Fruit fly (Drosophila melanogaster) whole organism, embryonic: ENCODE measurements around the gene Cp190.

Source experiments
- Antp ChIP-seq: fragments of 200-800 bp; sonication (Bioruptor generic); optimal IDR thresholded peaks from 3 replicates; lab custom pipeline; 2016; ENCODE audit warnings: missing biosample characterization, missing genetic modification characterization
- Awh ChIP-seq: fragments of 200-800 bp; sonication (Bioruptor generic); IDR thresholded peaks from 2 replicates; pipeline ENCODE4, ENCODE4 v1.3.6; 2022; ENCODE audit warnings: missing biosample characterization, missing genetic modification characterization
- CG10147 ChIP-seq: fragments of 200-800 bp; sonication (Bioruptor generic); optimal IDR thresholded peaks from 2 replicates; lab custom pipeline; 2019; ENCODE audit warnings: missing biosample characterization, mild to moderate bottlenecking, missing genetic modification characterization, moderate library complexity
- CG10209 ChIP-seq: fragments of 200-800 bp; sonication (Bioruptor generic); optimal IDR thresholded peaks from 3 replicates; lab custom pipeline; 2017; ENCODE audit warnings: missing biosample characterization, mild to moderate bottlenecking, missing genetic modification characterization, missing genetic modification reagents
- CG12104 ChIP-seq: fragments of 200-800 bp; sonication (Bioruptor generic); optimal IDR thresholded peaks from 3 replicates; lab custom pipeline; 2016; ENCODE audit warnings: missing biosample characterization, missing genetic modification characterization
- CG15601 ChIP-seq: fragments of 200-800 bp; sonication (Bioruptor generic); optimal IDR thresholded peaks from 3 replicates; lab custom pipeline; 2019; ENCODE audit warnings: missing biosample characterization, mild to moderate bottlenecking, missing genetic modification characterization, moderate library complexity
- CG16863 ChIP-seq: fragments of 200-800 bp; sonication (Bioruptor generic); optimal IDR thresholded peaks from 3 replicates; lab custom pipeline; 2016; ENCODE audit warnings: missing biosample characterization, missing genetic modification characterization
- CG17612 ChIP-seq: fragments of 200-800 bp; sonication (Bioruptor generic); IDR thresholded peaks from 2 replicates; pipeline ENCODE4 v1.3.6; 2022; ENCODE audit warnings: missing biosample characterization, missing genetic modification characterization
- CG17802 ChIP-seq: fragments of 200-800 bp; sonication (Bioruptor generic); optimal IDR thresholded peaks from 2 replicates; lab custom pipeline; 2018; ENCODE audit warnings: missing biosample characterization, mild to moderate bottlenecking, missing genetic modification characterization, moderate library complexity
- CG18262 ChIP-seq: fragments of 200-800 bp; optimal IDR thresholded peaks from 3 replicates; lab custom pipeline; 2019; ENCODE audit warnings: missing biosample characterization, mild to moderate bottlenecking, missing genetic modification characterization, moderate library complexity
- CG30403 ChIP-seq: fragments of 200-800 bp; sonication (Bioruptor generic); optimal IDR thresholded peaks from 3 replicates; lab custom pipeline; 2016; ENCODE audit warnings: missing biosample characterization, missing genetic modification characterization
- CG33557 ChIP-seq: fragments of 200-800 bp; sonication (Bioruptor generic); optimal IDR thresholded peaks from 2 replicates; lab custom pipeline; 2019; ENCODE audit warnings: missing biosample characterization, mild to moderate bottlenecking, missing genetic modification characterization, moderate library complexity
- CG3847 ChIP-seq: fragments of 200-800 bp; sonication (Bioruptor generic); IDR thresholded peaks from 2 replicates; pipeline ENCODE4 v1.3.6; 2022; ENCODE audit warnings: missing biosample characterization, missing genetic modification characterization
- CG4854 ChIP-seq: fragments of 200-800 bp; sonication (Bioruptor generic); optimal IDR thresholded peaks from 2 replicates; lab custom pipeline; 2016; ENCODE audit warnings: missing biosample characterization, missing genetic modification characterization, inconsistent platforms
- CG5953 ChIP-seq: fragments of 200-800 bp; sonication (Bioruptor generic); IDR thresholded peaks from 2 replicates; pipeline ENCODE4 v1.3.6; 2022; ENCODE audit warnings: missing biosample characterization, missing genetic modification characterization
- CG8359 ChIP-seq: fragments of 200-800 bp; sonication (Bioruptor generic); optimal IDR thresholded peaks from 2 replicates; lab custom pipeline; 2017; ENCODE audit warnings: missing biosample characterization, mild to moderate bottlenecking, missing genetic modification characterization, borderline replicate concordance
- CG9727 ChIP-seq: fragments of 200-800 bp; sonication (Bioruptor generic); optimal IDR thresholded peaks from 3 replicates; lab custom pipeline; 2017; ENCODE audit warnings: missing biosample characterization, mild to moderate bottlenecking, missing genetic modification characterization
- CG9797 ChIP-seq: fragments of 200-800 bp; sonication (Bioruptor generic); optimal IDR thresholded peaks from 3 replicates; lab custom pipeline; 2018; ENCODE audit warnings: missing biosample characterization, mild to moderate bottlenecking, missing genetic modification characterization
- CG9876 ChIP-seq: fragments of 200-800 bp; sonication (Bioruptor generic); optimal IDR thresholded peaks from 2 replicates; lab custom pipeline; 2016; ENCODE audit warnings: missing biosample characterization, missing genetic modification characterization
- Doc3 ChIP-seq: fragments of 200-800 bp; sonication (Bioruptor generic); IDR thresholded peaks from 3 replicates; pipeline ENCODE4 v1.3.6; 2022; ENCODE audit warnings: missing biosample characterization, missing genetic modification characterization; ENCODE audit not compliant: partially characterized antibody
- H15 ChIP-seq: fragments of 200-800 bp; sonication (Bioruptor generic); IDR thresholded peaks from 3 replicates; pipeline ENCODE4 v1.3.6; 2022; ENCODE audit warnings: missing biosample characterization, missing genetic modification characterization
- HHEX ChIP-seq: fragments of 200-800 bp; sonication (Bioruptor generic); optimal IDR thresholded peaks from 3 replicates; lab custom pipeline; 2017; ENCODE audit warnings: missing biosample characterization, mild to moderate bottlenecking, missing genetic modification characterization, missing genetic modification reagents
- HLH3B ChIP-seq: fragments of 200-800 bp; sonication (Bioruptor generic); IDR thresholded peaks from 2 replicates; pipeline ENCODE4 v1.3.6; 2022; ENCODE audit warnings: missing biosample characterization, missing genetic modification characterization
- Jarid2 ChIP-seq: fragments of 200-800 bp; sonication (Bioruptor generic); optimal IDR thresholded peaks from 3 replicates; lab custom pipeline; 2017; ENCODE audit warnings: mild to moderate bottlenecking, missing biosample characterization, missing genetic modification reagents, missing genetic modification characterization
- Lim3 ChIP-seq: fragments of 200-800 bp; sonication (Bioruptor generic); IDR thresholded peaks from 2 replicates; pipeline ENCODE4 v1.3.6; 2022; ENCODE audit warnings: missing biosample characterization, missing genetic modification characterization
- NK7.1 ChIP-seq: fragments of 200-800 bp; sonication (Bioruptor generic); optimal IDR thresholded peaks from 3 replicates; lab custom pipeline; 2016; ENCODE audit warnings: missing biosample characterization, missing genetic modification characterization
- Neu2 ChIP-seq: fragments of 200-800 bp; sonication (Bioruptor generic); optimal IDR thresholded peaks from 3 replicates; lab custom pipeline; 2016; ENCODE audit warnings: missing biosample characterization, missing genetic modification characterization, borderline replicate concordance
- Pdp1 ChIP-seq, 2 experiments: fragments of 200-800 bp; sonication (Bioruptor generic); optimal IDR thresholded peaks; 3 replicates each; lab custom pipeline; 2016; ENCODE audit warnings: missing biosample characterization in 2 of 2, missing genetic modification characterization in 2 of 2, mild to moderate bottlenecking in 1 of 2, moderate library complexity in 1 of 2
- Ravus ChIP-seq: fragments of 200-800 bp; sonication (Bioruptor generic); IDR thresholded peaks from 2 replicates; pipeline ENCODE4 v1.3.6; 2022; ENCODE audit warnings: missing biosample characterization, missing genetic modification characterization
- Rx ChIP-seq: fragments of 200-800 bp; sonication (Bioruptor generic); IDR thresholded peaks from 2 replicates; pipeline ENCODE4 v1.3.6; 2022; ENCODE audit warnings: missing biosample characterization, missing genetic modification characterization
- Sox102F ChIP-seq: fragments of 200-800 bp; sonication (Bioruptor generic); optimal IDR thresholded peaks from 2 replicates; lab custom pipeline; 2018; ENCODE audit warnings: missing biosample characterization, mild to moderate bottlenecking, missing genetic modification characterization, moderate library complexity
- Sry-δ ChIP-seq: fragments of 200-800 bp; sonication (Bioruptor generic); optimal IDR thresholded peaks from 2 replicates; lab custom pipeline; 2016; ENCODE audit warnings: missing biosample characterization, missing genetic modification characterization
- Usf ChIP-seq: fragments of 200-800 bp; sonication (Bioruptor generic); optimal IDR thresholded peaks from 2 replicates; lab custom pipeline; 2017; ENCODE audit warnings: missing genotype, missing biosample characterization, missing genetic modification characterization
- br ChIP-seq: fragments of >200 bp; optimal IDR thresholded peaks from 2 replicates; lab custom pipeline; 2017
- dmrt11E ChIP-seq: fragments of 200-800 bp; sonication (Bioruptor generic); optimal IDR thresholded peaks from 3 replicates; lab custom pipeline; 2018; ENCODE audit warnings: missing biosample characterization, mild to moderate bottlenecking, missing genetic modification characterization, moderate library complexity
- eve ChIP-seq, 2 experiments: fragments of >200 bp; optimal IDR thresholded peaks; 2 replicates each; lab custom pipeline; 2017; ENCODE audit warnings: missing biosample characterization in 2 of 2, missing genetic modification characterization in 2 of 2
- gfzf ChIP-seq: fragments of 200-800 bp; sonication (Bioruptor generic); optimal IDR thresholded peaks from 2 replicates; lab custom pipeline; 2016; ENCODE audit warnings: missing biosample characterization, mild to moderate bottlenecking, missing genetic modification characterization, moderate library complexity
- gsb-n ChIP-seq: fragments of 200-800 bp; sonication (Bioruptor generic); optimal IDR thresholded peaks from 3 replicates; lab custom pipeline; 2018; ENCODE audit warnings: missing biosample characterization, mild to moderate bottlenecking, missing genetic modification characterization
- hb ChIP-seq: fragments of 200-800 bp; sonication (Bioruptor generic); IDR thresholded peaks from 3 replicates; pipeline ENCODE4 v1.3.6; 2022; ENCODE audit warnings: missing biosample characterization, missing genetic modification characterization; ENCODE audit not compliant: partially characterized antibody
- kay ChIP-seq: fragments of 200-800 bp; sonication (Bioruptor generic); optimal IDR thresholded peaks from 2 replicates; lab custom pipeline; 2016; ENCODE audit warnings: missing biosample characterization, missing genetic modification characterization
- luna ChIP-seq: fragments of 200-800 bp; sonication (Bioruptor generic); optimal IDR thresholded peaks from 2 replicates; lab custom pipeline; 2016; ENCODE audit warnings: missing biosample characterization, missing genetic modification characterization
- mam ChIP-seq: fragments of 200-800 bp; sonication (Bioruptor generic); optimal IDR thresholded peaks from 3 replicates; lab custom pipeline; 2016; ENCODE audit warnings: missing biosample characterization, missing genetic modification characterization
- mld ChIP-seq: fragments of 200-800 bp; sonication (Bioruptor generic); IDR thresholded peaks from 3 replicates; pipeline ENCODE4 v1.3.6; 2022; ENCODE audit warnings: missing biosample characterization, missing genetic modification characterization; ENCODE audit not compliant: partially characterized antibody
- nerfin-1 ChIP-seq: fragments of 200-800 bp; sonication (Bioruptor generic); optimal IDR thresholded peaks from 3 replicates; lab custom pipeline; 2019; ENCODE audit warnings: missing biosample characterization, mild to moderate bottlenecking, missing genetic modification characterization, moderate library complexity
- pita ChIP-seq: fragments of 200-800 bp; sonication (Bioruptor generic); optimal IDR thresholded peaks from 2 replicates; lab custom pipeline; 2017; ENCODE audit warnings: missing biosample characterization, mild to moderate bottlenecking, missing genetic modification characterization
- rib ChIP-seq: fragments of 200-800 bp; sonication (Bioruptor generic); IDR thresholded peaks from 2 replicates; pipeline ENCODE4 v1.3.6; 2022; ENCODE audit warnings: missing biosample characterization, missing genetic modification characterization
- seq ChIP-seq: fragments of 200-800 bp; sonication (Bioruptor generic); IDR thresholded peaks from 2 replicates; pipeline ENCODE4 v1.3.6; 2022; ENCODE audit warnings: missing biosample characterization, missing genetic modification characterization
- slp2 ChIP-seq: fragments of 200-800 bp; sonication (Bioruptor generic); optimal IDR thresholded peaks from 2 replicates; lab custom pipeline; 2016; ENCODE audit warnings: missing biosample characterization, missing genetic modification characterization
- sna ChIP-seq: fragments of 200-800 bp; sonication (Bioruptor generic); IDR thresholded peaks from 2 replicates; pipeline ENCODE4 v1.3.6; 2022; ENCODE audit warnings: missing biosample characterization, missing genetic modification characterization; ENCODE audit not compliant: partially characterized antibody
- vfl ChIP-seq: fragments of 200-800 bp; sonication (Bioruptor generic); optimal IDR thresholded peaks from 2 replicates; lab custom pipeline; 2016; ENCODE audit warnings: missing biosample characterization, missing genetic modification characterization
- zfh2 ChIP-seq: fragments of 200-800 bp; sonication (Bioruptor generic); optimal IDR thresholded peaks from 2 replicates; lab custom pipeline; 2016; ENCODE audit warnings: missing biosample characterization, missing genetic modification characterization

The Cp190 gene

DNA sequence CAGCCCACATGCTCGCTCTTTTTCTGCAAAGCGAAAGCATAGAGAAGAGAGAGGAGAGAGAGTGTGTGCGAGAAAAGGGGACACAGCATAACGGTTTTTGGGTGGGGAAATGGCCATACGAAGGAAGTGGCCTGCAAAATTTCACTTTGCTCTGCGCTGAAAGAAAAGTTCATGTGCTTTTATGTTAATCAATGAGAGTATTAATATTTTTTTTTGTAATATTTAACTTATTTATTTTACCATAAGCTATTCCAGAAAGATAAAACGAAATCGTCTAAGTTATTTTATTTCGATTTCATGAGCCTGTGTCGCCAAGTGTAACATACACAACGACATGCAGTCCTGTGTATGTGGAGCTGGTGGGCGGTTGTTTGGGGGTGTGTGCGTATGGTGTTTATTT, 24.6 kb downstream of the Cp190 start (continued):
- TF ChIP-seq Antp (no peak), CG9727 (GFP tag; lab: Kevin White, UChicago) (peak; percentile 63), zfh2 (GFP tag; lab: Kevin White, UChicago) (peak; percentile 32), CG5953 (GFP tag; lab: Robert Waterston, UW) (peak; percentile 54; the same call in 1 of the 2 replicates), CG16863 (GFP tag; lab: Kevin White, UChicago) (no peak), Sox102F (no peak), CG10209 (GFP tag; lab: Kevin White, UChicago) (no peak), slp2 (GFP tag; lab: Kevin White, UChicago) (no peak), CG18262 (no peak), Neu2 (GFP tag; lab: Kevin White, UChicago) (no peak), Rx (GFP tag; lab: Robert Waterston, UW) (peak; percentile 52), eve (GFP tag; optimal IDR thresholded peaks at IDR 0.05; lab: Kevin White, UChicago) (no peak), hb (GFP tag; lab: Robert Waterston, UW) (no peak), Pdp1 (GFP tag; optimal IDR thresholded peaks at IDR 0.05; lab: Kevin White, UChicago) (no peak), seq (GFP tag; lab: Robert Waterston, UW) (peak; percentile 74), CG9876 (GFP tag; lab: Kevin White, UChicago) (no peak), Lim3 (0 out of 2 replicates have a peak, but pooled peaks have one; percentile 31), CG8359 (GFP tag; lab: Kevin White, UChicago) (no peak), kay (GFP tag; lab: Kevin White, UChicago) (peak; percentile 32), Doc3 (GFP tag; lab: Robert Waterston, UW) (no peak), sna (GFP tag; lab: Robert Waterston, UW) (no peak), rib (GFP tag; lab: Robert Waterston, UW) (peak; percentile 46; the same call in 1 of the 2 replicates), H15 (peak; percentile 73), HLH3B (GFP tag; lab: Robert Waterston, UW) (peak; percentile 68), CG10147 (GFP tag; lab: Kevin White, UChicago) (no peak), gfzf (GFP tag; lab: Kevin White, UChicago) (no peak), pita (no peak), CG15601 (no peak), Usf (no peak), gsb-n (no peak), HHEX (peak; percentile 42), CG17612 (GFP tag; lab: Robert Waterston, UW) (peak; percentile 52; the same call in 1 of the 2 replicates), CG12104 (no peak), Awh (GFP tag; lab: Robert Waterston, UW) (no peak; the same call in 1 of the 2 replicates), Ravus (GFP tag; lab: Robert Waterston, UW) (peak; percentile 20), mam (GFP tag; lab: Kevin White, UChicago) (peak; percentile 0), Sry-δ (GFP tag; lab: Kevin White, UChicago) (no peak), CG33557 (GFP tag; lab: Kevin White, UChicago) (no peak), Jarid2 (GFP tag; lab: Kevin White, UChicago) (no peak), luna (GFP tag; lab: Kevin White, UChicago) (no peak), vfl (no peak), CG4854 (GFP tag; lab: Kevin White, UChicago) (no peak), NK7.1 (GFP tag; lab: Kevin White, UChicago) (no peak), mld (GFP tag; lab: Robert Waterston, UW) (no peak), CG30403 (GFP tag; lab: Kevin White, UChicago) (no peak), CG3847 (GFP tag; lab: Robert Waterston, UW) (peak; percentile 51), br (lab: Kevin White, UChicago) (no peak), CG17802 (tag; lab: Kevin White, UChicago) (no peak), dmrt11E (no peak), CG9797 (GFP tag; lab: Kevin White, UChicago) (no peak), nerfin-1 (tag; lab: Kevin White, UChicago) (no peak)
